Fruit fly (Drosophila melanogaster): ENCODE data around the gene RnpS1.

DNA sequence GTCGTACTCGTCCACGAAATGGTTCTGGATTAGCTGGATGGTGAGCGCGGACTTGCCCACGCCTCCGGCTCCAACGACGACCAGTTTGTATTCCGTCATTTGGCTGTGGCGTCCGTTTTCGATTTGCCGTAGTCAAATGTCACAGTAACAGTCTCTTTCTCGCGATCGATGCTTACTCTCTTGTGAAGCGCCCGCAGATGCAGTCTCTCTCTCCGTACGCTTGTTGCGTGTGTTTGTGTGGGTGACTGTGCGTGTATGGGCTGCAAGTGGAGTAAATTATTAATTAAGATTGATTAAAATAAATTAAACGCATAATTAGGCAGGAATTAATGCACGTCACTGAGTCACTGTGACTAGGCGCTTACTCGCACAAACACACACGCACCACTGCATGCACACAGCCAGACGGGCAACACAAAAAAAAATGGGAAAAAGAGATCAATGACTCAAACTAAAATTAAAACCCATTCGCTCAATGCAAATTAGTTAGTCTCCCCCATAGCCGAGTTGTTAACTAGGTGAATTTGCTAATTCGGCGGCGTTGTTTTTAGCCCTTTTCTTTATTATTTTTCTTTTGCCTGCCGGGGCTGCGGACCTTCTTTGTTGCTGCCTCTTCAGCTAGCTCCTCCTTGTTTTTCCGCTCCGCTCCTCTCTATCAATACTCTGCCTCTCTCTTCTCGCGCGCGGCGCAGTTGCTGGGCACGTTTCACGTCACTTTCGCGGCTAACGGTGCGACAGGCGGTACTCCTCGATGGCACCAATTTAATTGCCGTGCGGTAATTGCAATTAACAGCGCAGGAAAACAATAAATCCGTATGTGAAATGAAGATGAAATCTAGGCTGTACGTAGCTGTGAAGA is 39.4 kb upstream of the RnpS1 start:
- TF ChIP-seq pad (GFP tag; optimal IDR thresholded peaks at IDR 0.05) (no peak), Hr96 (GFP tag; optimal IDR thresholded peaks at IDR 0.05) (no peak), cic (GFP tag; optimal IDR thresholded peaks at IDR 0.05) (no peak), CG33017 (tag; optimal IDR thresholded peaks at IDR 0.05) (no peak), bab1 (GFP tag; optimal IDR thresholded peaks at IDR 0.05) (no peak), Crg-1 (GFP tag; optimal IDR thresholded peaks at IDR 0.05) (no peak), Mnt (GFP tag; optimal IDR thresholded peaks at IDR 0.05) (no peak), cnc (optimal IDR thresholded peaks at IDR 0.05) (peak; percentile 70 to 88), CG1620 (GFP tag; optimal IDR thresholded peaks at IDR 0.05) (no peak), ovo (GFP tag; optimal IDR thresholded peaks at IDR 0.05) (no peak)
